Fruit fly (Drosophila melanogaster) whole organism, embryonic: Measurements from ENCODE around the gene CG17329.

Experiments
- TFAM ChIP-seq: fragments of 200-800 bp; sonication (Bioruptor generic); optimal IDR thresholded peaks from 2 replicates; lab custom pipeline; 2017; ENCODE audit warnings: missing biosample characterization, missing genetic modification characterization, inconsistent platforms
- cg ChIP-seq: fragments of 200-800 bp; sonication (Bioruptor generic); optimal IDR thresholded peaks from 3 replicates; lab custom pipeline; 2019; ENCODE audit warnings: missing biosample characterization, mild to moderate bottlenecking, missing genetic modification characterization, moderate library complexity
- chif ChIP-seq, 2 experiments: fragments of 200-800 bp; sonication (Bioruptor generic); optimal IDR thresholded peaks; 3 replicates each; lab custom pipeline; 2016; ENCODE audit warnings: missing biosample characterization in 2 of 2, missing genetic modification characterization in 2 of 2
- kni ChIP-seq: fragments of 200-800 bp; sonication (Bioruptor generic); optimal IDR thresholded peaks from 3 replicates; lab custom pipeline; 2017; ENCODE audit warnings: mild to moderate bottlenecking, missing biosample characterization, missing genetic modification reagents, missing genetic modification characterization
- org-1 ChIP-seq: fragments of 200-800 bp; sonication (Bioruptor generic); optimal IDR thresholded peaks from 2 replicates; lab custom pipeline; 2017; ENCODE audit warnings: missing biosample characterization, missing genetic modification characterization
- pnt ChIP-seq: fragments of 200-800 bp; sonication (Bioruptor generic); optimal IDR thresholded peaks from 3 replicates; lab custom pipeline; 2016; ENCODE audit warnings: missing biosample characterization, missing genetic modification characterization

- TF ChIP-seq TFAM (GFP tag; lab: Kevin White, UChicago) (no peak), pnt (GFP tag; lab: Kevin White, UChicago) (no peak), chif (GFP tag; optimal IDR thresholded peaks at IDR 0.05; lab: Kevin White, UChicago) (no peak), org-1 (GFP tag; lab: Kevin White, UChicago) (no peak), cg (no peak), kni (GFP tag; lab: Kevin White, UChicago) (no peak)
These were observed 49.4 kb upstream of the CG17329 start, which contains the start of gene CG42818 for dm6 chr2L:16241639-16242038.
